Fruit fly (Drosophila melanogaster): ENCODE measurements around the gene Had1.

Had1 gene

dm6 chrX:16278783-16279182, 29.7 kb downstream of the Had1 start (continued):
- TF ChIP-seq sim (GFP tag; IDR thresholded peaks at IDR 0.05), result peak; percentile 87
- no peak for TF ChIP-seq lov (optimal IDR thresholded peaks at IDR 0.05)
- peak; percentile 56; the same call in 1 of the 3 replicates for TF ChIP-seq lov (GFP tag; IDR thresholded peaks at IDR 0.05)
- peak; percentile 84 for TF ChIP-seq zfh1 (GFP tag; IDR thresholded peaks at IDR 0.05)
- peak; percentile 67 for TF ChIP-seq croc (GFP tag; conservative IDR thresholded peaks at IDR 0.05)
- TF ChIP-seq CG3726 (GFP tag; IDR thresholded peaks at IDR 0.05), result peak; percentile 69; the same call in 2 of the 3 replicates
- TF ChIP-seq yki (optimal IDR thresholded peaks at IDR 0.05), result no peak
- no peak for TF ChIP-seq CG7963 (GFP tag; IDR thresholded peaks at IDR 0.05; ENCODE audit: partially characterized antibody)
- TF ChIP-seq Hr51 (GFP tag; optimal IDR thresholded peaks at IDR 0.05), result peak; percentile 23 to 87
- TF ChIP-seq HLH4C (GFP tag; IDR thresholded peaks at IDR 0.05; ENCODE audit: partially characterized antibody), result no peak
- TF ChIP-seq Doc2 (GFP tag; IDR thresholded peaks at IDR 0.05), result no peak
- peak; percentile 31 for TF ChIP-seq tx (GFP tag; optimal IDR thresholded peaks at IDR 0.05)
- no peak for TF ChIP-seq CG34224 (GFP tag; IDR thresholded peaks at IDR 0.05; ENCODE audit: partially characterized antibody)
- TF ChIP-seq Dfd (GFP tag; optimal IDR thresholded peaks at IDR 0.05), result no peak
- TF ChIP-seq Oaz (GFP tag; IDR thresholded peaks at IDR 0.05), result peak; percentile 71
- no peak for TF ChIP-seq Neu2 (GFP tag; optimal IDR thresholded peaks at IDR 0.05; ENCODE audit: borderline replicate concordance)
- peak; percentile 78 for TF ChIP-seq Ssrp (tag; optimal IDR thresholded peaks at IDR 0.05)
- TF ChIP-seq cad (GFP tag; optimal IDR thresholded peaks at IDR 0.05), result no peak
- TF ChIP-seq Fer1 (GFP tag; optimal IDR thresholded peaks at IDR 0.05), result peak; percentile 87
- peak; percentile 57 for TF ChIP-seq CG30403 (GFP tag; optimal IDR thresholded peaks at IDR 0.05)
- TF ChIP-seq kay (GFP tag; optimal IDR thresholded peaks at IDR 0.05), result no peak
- no peak for TF ChIP-seq z (GFP tag; IDR thresholded peaks at IDR 0.05)
- peak; percentile 83 for TF ChIP-seq CG9817 (tag; optimal IDR thresholded peaks at IDR 0.05)
- peak; percentile 69 for TF ChIP-seq CG34376 (GFP tag; optimal IDR thresholded peaks at IDR 0.05)
- peak; percentile 77 for TF ChIP-seq sqz (GFP tag; optimal IDR thresholded peaks at IDR 0.05)
- no peak for TF ChIP-seq Lpt (GFP tag; optimal IDR thresholded peaks at IDR 0.05)
- TF ChIP-seq CG10321 (GFP tag; IDR thresholded peaks at IDR 0.05), result 0 out of 2 replicates have a peak, but pooled peaks have one; percentile 47
- TF ChIP-seq CG43689 (GFP tag; IDR thresholded peaks at IDR 0.05), result peak; percentile 45; the same call in 1 of the 2 replicates
- TF ChIP-seq Dek (tag; optimal IDR thresholded peaks at IDR 0.05), result peak; percentile 61
- no peak for TF ChIP-seq pan (optimal IDR thresholded peaks at IDR 0.05)
- TF ChIP-seq pan (GFP tag; optimal IDR thresholded peaks at IDR 0.05 in 1 of 2, IDR thresholded peaks at IDR 0.05 in 1 of 2), result peak in 1 of 2 experiments; percentile 86
- peak; percentile 85 for TF ChIP-seq HLH3B (GFP tag; IDR thresholded peaks at IDR 0.05)
- peak; percentile 87 for TF ChIP-seq Awh (GFP tag; IDR thresholded peaks at IDR 0.05)
- peak; percentile 70 for TF ChIP-seq CG4404 (GFP tag; IDR thresholded peaks at IDR 0.05)
- TF ChIP-seq CG6765 (GFP tag; optimal IDR thresholded peaks at IDR 0.05), result peak; percentile 71
- no peak for TF ChIP-seq CG10565 (GFP tag; optimal IDR thresholded peaks at IDR 0.05)
- TF ChIP-seq slou (GFP tag; optimal IDR thresholded peaks at IDR 0.05), result no peak
- TF ChIP-seq exex (tag; optimal IDR thresholded peaks at IDR 0.05), result peak; percentile 34
- peak; percentile 93 for TF ChIP-seq CG6254 (GFP tag; optimal IDR thresholded peaks at IDR 0.05)
- peak; percentile 80 for TF ChIP-seq fd96Cb (tag; optimal IDR thresholded peaks at IDR 0.05)
- no peak for TF ChIP-seq Opbp (GFP tag; IDR thresholded peaks at IDR 0.05; ENCODE audit: partially characterized antibody)
- TF ChIP-seq Oli (tag; optimal IDR thresholded peaks at IDR 0.05), result peak; percentile 86
- TF ChIP-seq tup (GFP tag; optimal IDR thresholded peaks at IDR 0.05), result peak; percentile 21
- peak; percentile 82 for TF ChIP-seq CG15269 (tag; optimal IDR thresholded peaks at IDR 0.05)
- peak; percentile 70 for TF ChIP-seq CG10274 (GFP tag; optimal IDR thresholded peaks at IDR 0.05)
- TF ChIP-seq scrt (GFP tag; optimal IDR thresholded peaks at IDR 0.05), result peak; percentile 77
- no peak for TF ChIP-seq aop (GFP tag; IDR thresholded peaks at IDR 0.05)
- peak; percentile 65 for TF ChIP-seq B-H1 (GFP tag; IDR thresholded peaks at IDR 0.05)
- peak; percentile 61 for TF ChIP-seq CG10654 (GFP tag; optimal IDR thresholded peaks at IDR 0.05)
- peak; percentile 84 for TF ChIP-seq Rfx (GFP tag; IDR thresholded peaks at IDR 0.05)
- TF ChIP-seq NfI (GFP tag; optimal IDR thresholded peaks at IDR 0.05), result peak; percentile 82
- TF ChIP-seq CG6854 (GFP tag; optimal IDR thresholded peaks at IDR 0.05), result peak; percentile 79

All from whole organism, embryonic.